Worm (Caenorhabditis elegans) whole organism, early embryonic: Measurements from ENCODE around the gene nlp-16.

Source experiments
- B0310.2 ChIP-seq: sonication (generic microtip); optimal IDR thresholded peaks from 2 replicates; lab custom pipeline; 2016; ENCODE audit warnings: mild to moderate bottlenecking, missing genetic modification characterization, missing compliant biosample characterization
- F13C5.2 ChIP-seq: sonication (generic microtip); optimal IDR thresholded peaks from 2 replicates; lab custom pipeline; 2017; ENCODE audit warnings: mild to moderate bottlenecking, missing genetic modification characterization, inconsistent platforms, missing compliant biosample characterization
- aly-1 ChIP-seq: sonication (generic microtip); optimal IDR thresholded peaks from 2 replicates; lab custom pipeline; 2016; ENCODE audit warnings: missing genetic modification characterization, missing compliant biosample characterization
- ama-1 ChIP-seq: fragments of 150-350 bp; optimal IDR thresholded peaks from 2 replicates; lab custom pipeline; 2014
- ceh-13 ChIP-seq: fragments of 200-800 bp; sonication (Bioruptor generic); optimal IDR thresholded peaks from 2 replicates; lab custom pipeline; 2018; ENCODE audit warnings: mild to moderate bottlenecking, missing genetic modification characterization, missing compliant biosample characterization
- ceh-36 ChIP-seq: sonication (generic microtip); optimal IDR thresholded peaks from 2 replicates; lab custom pipeline; 2016; ENCODE audit warnings: missing genetic modification characterization, inconsistent platforms, missing compliant biosample characterization
- ets-7 ChIP-seq: sonication (generic microtip); optimal IDR thresholded peaks from 2 replicates; lab custom pipeline; 2016; ENCODE audit warnings: missing genotype, missing genetic modification characterization, missing compliant biosample characterization
- flt-1 ChIP-seq: fragments of 200-800 bp; sonication (Bioruptor generic); IDR thresholded peaks from 2 replicates; pipeline ENCODE4 v1.3.6; 2022; ENCODE audit warnings: missing genetic modification characterization, missing compliant biosample characterization
- hmbx-1 ChIP-seq: sonication (generic microtip); optimal IDR thresholded peaks from 2 replicates; lab custom pipeline; 2016; ENCODE audit warnings: mild to moderate bottlenecking, missing genetic modification characterization, missing compliant biosample characterization
- hmg-4 ChIP-seq: fragments of 200-800 bp; sonication (Bioruptor generic); optimal IDR thresholded peaks from 2 replicates; lab custom pipeline; 2018; ENCODE audit warnings: mild to moderate bottlenecking, missing genetic modification characterization, missing compliant biosample characterization
- hnd-1 ChIP-seq: sonication (generic microtip); optimal IDR thresholded peaks from 2 replicates; lab custom pipeline; 2016; ENCODE audit warnings: missing genetic modification characterization, missing compliant biosample characterization
- pes-1 ChIP-seq: fragments of 200-800 bp; sonication (Bioruptor generic); IDR thresholded peaks from 2 replicates; pipeline ENCODE4 v1.3.6; 2022; ENCODE audit warnings: missing genetic modification reagents, missing genetic modification characterization, missing compliant biosample characterization
- scrt-1 ChIP-seq: fragments of 200-800 bp; sonication (Bioruptor generic); IDR thresholded peaks from 2 replicates; pipeline ENCODE4 v1.3.6; 2022; ENCODE audit warnings: missing genetic modification characterization, missing compliant biosample characterization
- sea-1 ChIP-seq: fragments of 200-800 bp; sonication (Bioruptor generic); conservative IDR thresholded peaks from 2 replicates; pipeline ENCODE4 v1.3.6; 2022; ENCODE audit warnings: missing genetic modification characterization, missing compliant biosample characterization
- tbx-11 ChIP-seq: fragments of 200-800 bp; sonication (Bioruptor generic); IDR thresholded peaks from 2 replicates; pipeline ENCODE4 v1.3.6; 2022; ENCODE audit warnings: missing genetic modification characterization, missing compliant biosample characterization
- tbx-37 ChIP-seq: fragments of 200-800 bp; sonication (Bioruptor generic); conservative IDR thresholded peaks from 2 replicates; pipeline ENCODE4 v1.3.6; 2022; ENCODE audit warnings: missing genetic modification reagents, missing genetic modification characterization, missing compliant biosample characterization
- tra-4 ChIP-seq: sonication (generic microtip); optimal IDR thresholded peaks from 2 replicates; lab custom pipeline; 2017; ENCODE audit warnings: missing genetic modification characterization, missing compliant biosample characterization

nlp-16 gene

DNA sequence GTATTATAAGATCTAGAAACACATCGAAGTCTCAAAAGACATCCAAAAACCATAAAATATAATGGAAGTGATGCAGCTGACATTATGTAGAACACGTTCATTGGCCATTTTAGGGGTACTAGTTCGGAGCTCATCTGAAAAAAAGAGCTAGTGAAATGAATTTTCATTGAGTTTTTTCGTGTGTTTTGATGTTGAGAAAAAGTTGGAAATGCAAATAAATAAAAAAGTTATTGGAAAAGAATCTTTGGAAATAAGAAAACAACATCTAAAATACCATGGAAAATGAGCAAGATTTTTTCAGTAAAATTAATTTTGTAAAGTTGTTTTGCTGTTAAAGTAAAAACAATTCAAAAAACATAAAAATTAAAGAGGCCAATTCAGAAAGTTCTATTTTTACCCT, 31.1 kb upstream of the nlp-16 start, which contains the start of gene srv-24:
srv-24 (minus strand) TSS at position 101 of the 400 bp plus-strand sequence.
- TF ChIP-seq ceh-13 (GFP tag; lab: Kevin White, UChicago): no peak
- no peak for TF ChIP-seq tbx-37 (GFP tag; lab: Robert Waterston, UW)
- TF ChIP-seq aly-1 (tag; lab: Kevin White, UChicago): no peak
- no peak for TF ChIP-seq hnd-1
- no peak for TF ChIP-seq ets-7 (tag; lab: Kevin White, UChicago)
- no peak for TF ChIP-seq F13C5.2
- TF ChIP-seq scrt-1 (GFP tag; lab: Robert Waterston, UW): no peak
- no peak for TF ChIP-seq B0310.2 (tag; lab: Kevin White, UChicago)
- TF ChIP-seq tra-4: no peak
- no peak for TF ChIP-seq hmg-4 (GFP tag; lab: Kevin White, UChicago)
- no peak for TF ChIP-seq ama-1 (lab: Kevin White, UChicago)
- no peak for TF ChIP-seq flt-1 (GFP tag; lab: Robert Waterston, UW)
- no peak for TF ChIP-seq hmbx-1 (tag; lab: Kevin White, UChicago)
- TF ChIP-seq ceh-36: no peak
- TF ChIP-seq sea-1: no peak
- no peak for TF ChIP-seq pes-1
- TF ChIP-seq tbx-11 (GFP tag; lab: Robert Waterston, UW): no peak

- TF ChIP-seq aly-1 (tag; lab: Kevin White, UChicago) (no peak), tbx-37 (GFP tag; lab: Robert Waterston, UW) (no peak), scrt-1 (GFP tag; lab: Robert Waterston, UW) (no peak), F13C5.2 (no peak), flt-1 (GFP tag; lab: Robert Waterston, UW) (no peak), hnd-1 (no peak)
Measured at ce11 chrIV:6284277-6284676, 24.6 kb upstream of the nlp-16 start, which contains the start of gene ops-1. Gene ops-1 (minus strand): TSS chrIV:6284377.

DNA sequence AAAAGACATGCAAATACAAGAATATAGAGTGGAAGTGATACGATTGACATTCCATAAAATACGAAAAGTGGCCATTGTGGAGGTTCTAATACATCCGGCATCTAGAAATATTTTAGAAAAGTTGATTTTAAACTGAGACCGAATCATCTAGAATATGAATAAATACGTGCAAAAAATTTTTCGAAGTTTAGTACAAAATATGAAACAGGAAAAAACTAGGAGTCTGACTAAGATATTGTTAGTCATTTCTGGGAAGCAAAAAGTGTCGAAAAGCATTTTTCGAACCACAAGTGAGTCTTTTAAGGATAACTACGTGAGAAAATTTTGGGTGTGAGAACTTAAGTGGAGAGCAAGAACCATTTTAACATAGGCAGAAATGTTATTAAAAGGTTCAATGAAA, 22.5 kb upstream of the nlp-16 start, which contains the start of gene srv-32:
srv-32 (minus strand) TSS at position 101 of the 400 bp plus-strand sequence.
- TF ChIP-seq tbx-37 (GFP tag; lab: Robert Waterston, UW) (no peak), ama-1 (lab: Kevin White, UChicago) (no peak), ceh-13 (GFP tag; lab: Kevin White, UChicago) (no peak), aly-1 (tag; lab: Kevin White, UChicago) (no peak), F13C5.2 (no peak), flt-1 (GFP tag; lab: Robert Waterston, UW) (no peak), ceh-36 (no peak)

DNA sequence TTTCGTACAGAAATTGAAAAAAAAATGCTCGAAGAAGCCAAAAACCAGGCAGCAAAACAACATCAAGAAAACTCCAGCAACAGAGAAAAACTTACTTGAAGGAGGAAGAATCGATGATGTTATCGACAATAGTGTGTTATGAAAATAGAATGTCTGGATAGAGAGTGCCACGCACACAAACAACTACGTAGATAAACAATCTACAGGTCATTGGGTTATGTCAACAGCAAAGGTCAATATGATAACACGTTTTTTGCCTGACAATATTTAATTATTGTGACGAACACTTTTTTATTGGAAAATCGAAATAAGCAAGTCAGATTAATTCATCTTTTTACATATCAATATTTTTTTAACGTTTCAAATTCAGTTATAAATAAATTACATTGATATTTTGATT, 19.8 kb upstream of the nlp-16 start, which contains the start of gene sams-5:
sams-5 (minus strand) TSS at position 131 of the 400 bp plus-strand sequence.
- no peak for TF ChIP-seq ama-1 (lab: Kevin White, UChicago)
- no peak for TF ChIP-seq B0310.2 (tag; lab: Kevin White, UChicago)
- TF ChIP-seq flt-1 (GFP tag; lab: Robert Waterston, UW): no peak
- no peak for TF ChIP-seq ceh-36
- TF ChIP-seq hmg-4 (GFP tag; lab: Kevin White, UChicago): no peak
- TF ChIP-seq tbx-11 (GFP tag; lab: Robert Waterston, UW): no peak
- TF ChIP-seq scrt-1 (GFP tag; lab: Robert Waterston, UW): no peak
- no peak for TF ChIP-seq ceh-13 (GFP tag; lab: Kevin White, UChicago)
- TF ChIP-seq hmbx-1 (tag; lab: Kevin White, UChicago): no peak

DNA sequence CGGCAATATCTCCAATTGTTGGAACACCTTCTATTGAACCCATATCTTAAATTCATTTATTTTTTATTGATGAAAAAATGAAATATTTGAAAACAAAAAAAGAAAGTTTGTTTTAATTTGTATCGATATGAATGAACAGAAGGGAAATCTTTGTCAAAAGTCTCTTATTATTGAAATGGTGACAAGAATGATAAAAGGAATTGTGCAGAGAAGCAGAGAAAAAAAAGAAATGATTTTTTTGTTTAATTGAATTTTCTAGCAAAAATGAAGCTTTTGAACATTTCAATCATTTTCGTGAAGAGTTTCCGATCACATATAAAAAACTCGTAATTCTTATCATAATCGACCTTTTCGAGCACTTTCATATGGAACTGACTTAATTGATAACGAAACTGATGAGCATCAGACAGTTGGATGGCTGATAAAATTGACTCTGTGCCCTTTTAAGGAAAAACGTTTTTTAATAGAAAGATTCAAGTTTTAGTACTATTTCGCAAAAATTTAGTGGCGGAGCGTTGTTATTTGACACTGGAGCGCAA, 16.1 kb upstream of the nlp-16 start, which contains the start of the genes aat-4 and T13A10.1:
aat-4 (minus strand) TSS at position 51 of the 539 bp plus-strand sequence.
T13A10.1 (plus strand) TSS at position 411 of the 539 bp plus-strand sequence.
- no peak for TF ChIP-seq ets-7 (tag; lab: Kevin White, UChicago)
- no peak for TF ChIP-seq flt-1 (GFP tag; lab: Robert Waterston, UW)
- no peak for TF ChIP-seq B0310.2 (tag; lab: Kevin White, UChicago)
- no peak for TF ChIP-seq aly-1 (tag; lab: Kevin White, UChicago)
- TF ChIP-seq hnd-1: no peak
- TF ChIP-seq ceh-13 (GFP tag; lab: Kevin White, UChicago): no peak
- no peak for TF ChIP-seq F13C5.2
- TF ChIP-seq ceh-36: no peak
- no peak for TF ChIP-seq tra-4

DNA sequence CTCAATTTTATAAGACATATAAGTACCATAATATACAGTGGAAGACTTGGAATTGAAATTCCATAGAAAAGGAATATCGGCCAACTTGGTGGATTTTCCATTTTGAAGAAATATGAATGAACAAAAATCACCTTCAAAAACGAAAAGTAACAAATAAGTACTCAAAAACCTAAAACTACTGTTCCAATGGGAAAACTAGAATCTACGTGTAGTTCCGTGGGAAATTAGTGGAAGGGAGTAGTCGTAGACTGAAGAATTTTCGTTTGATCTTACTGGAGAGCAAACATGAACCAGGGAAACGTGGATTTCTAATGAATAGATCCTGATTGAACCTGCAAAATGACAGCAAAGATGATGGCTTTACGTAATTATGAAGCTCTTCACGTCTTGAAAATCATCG, 12.3 kb upstream of the nlp-16 start, which contains the start of gene srv-31:
srv-31 (minus strand) TSS at position 101 of the 400 bp plus-strand sequence.
- TF ChIP-seq B0310.2 (tag; lab: Kevin White, UChicago) (no peak), aly-1 (tag; lab: Kevin White, UChicago) (no peak), ets-7 (tag; lab: Kevin White, UChicago) (no peak)

DNA sequence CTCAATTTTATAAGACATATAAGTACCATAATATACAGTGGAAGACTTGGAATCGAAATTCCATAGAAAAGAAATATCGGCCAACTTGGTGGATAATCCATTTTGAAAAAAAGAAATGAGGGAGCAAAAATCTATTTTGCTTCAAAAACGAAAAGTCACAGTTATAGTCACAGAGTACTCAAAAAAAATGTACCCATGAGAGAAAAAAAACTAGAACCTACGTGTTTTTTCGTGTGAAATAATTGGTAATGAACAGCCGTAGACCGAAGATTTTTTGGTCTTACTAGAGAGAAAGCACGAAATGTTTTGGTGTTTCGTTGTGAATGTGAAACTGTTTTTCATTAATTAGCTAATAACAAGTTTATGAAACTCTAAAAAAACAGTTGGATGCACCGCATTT, 9.7 kb upstream of the nlp-16 start, which contains the start of gene srv-30:
srv-30 (minus strand) TSS at position 101 of the 400 bp plus-strand sequence.
- TF ChIP-seq aly-1 (tag; lab: Kevin White, UChicago): no peak
- TF ChIP-seq F13C5.2: no peak
- TF ChIP-seq tbx-11 (GFP tag; lab: Robert Waterston, UW): no peak
- TF ChIP-seq scrt-1 (GFP tag; lab: Robert Waterston, UW): no peak
- TF ChIP-seq hmg-4 (GFP tag; lab: Kevin White, UChicago): no peak
- TF ChIP-seq flt-1 (GFP tag; lab: Robert Waterston, UW): no peak
- TF ChIP-seq hmbx-1 (tag; lab: Kevin White, UChicago): no peak
- no peak for TF ChIP-seq ama-1 (lab: Kevin White, UChicago)
- TF ChIP-seq ceh-13 (GFP tag; lab: Kevin White, UChicago): no peak
- no peak for TF ChIP-seq tbx-37 (GFP tag; lab: Robert Waterston, UW)
- TF ChIP-seq ets-7 (tag; lab: Kevin White, UChicago): no peak
- TF ChIP-seq tra-4: no peak
- TF ChIP-seq pes-1: no peak
- no peak for TF ChIP-seq ceh-36

DNA sequence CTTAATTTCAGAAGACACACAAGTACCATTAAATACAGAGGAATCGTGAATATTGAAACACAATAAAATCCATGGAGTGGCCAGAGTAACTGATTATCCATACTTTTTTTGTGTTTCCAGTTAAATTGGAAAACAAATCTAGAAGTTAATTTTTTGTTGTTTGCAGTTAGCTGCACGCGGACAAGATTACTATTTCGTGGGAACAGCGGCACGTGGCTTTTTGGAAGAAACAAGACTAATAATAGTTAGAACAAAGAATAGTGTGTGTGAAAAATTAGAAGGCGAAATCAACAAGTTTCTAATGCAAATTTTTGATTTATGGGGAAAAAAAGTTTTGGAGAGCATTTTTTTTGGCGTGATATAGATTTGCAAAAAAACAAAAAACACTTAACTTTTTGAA, 6.9 kb upstream of the nlp-16 start, which contains the start of gene srv-29:
srv-29 (minus strand) TSS at position 101 of the 400 bp plus-strand sequence.
- TF ChIP-seq B0310.2 (tag; lab: Kevin White, UChicago): no peak
- TF ChIP-seq tbx-37 (GFP tag; lab: Robert Waterston, UW): no peak
- TF ChIP-seq ets-7 (tag; lab: Kevin White, UChicago): no peak
- no peak for TF ChIP-seq scrt-1 (GFP tag; lab: Robert Waterston, UW)
- TF ChIP-seq aly-1 (tag; lab: Kevin White, UChicago): no peak
- no peak for TF ChIP-seq ama-1 (lab: Kevin White, UChicago)
- TF ChIP-seq ceh-13 (GFP tag; lab: Kevin White, UChicago): no peak
- TF ChIP-seq tbx-11 (GFP tag; lab: Robert Waterston, UW): no peak
- TF ChIP-seq F13C5.2: no peak
- TF ChIP-seq ceh-36: no peak
- TF ChIP-seq sea-1: no peak
- TF ChIP-seq hnd-1: no peak
- no peak for TF ChIP-seq hmbx-1 (tag; lab: Kevin White, UChicago)
- TF ChIP-seq hmg-4 (GFP tag; lab: Kevin White, UChicago): no peak
- no peak for TF ChIP-seq tra-4
- no peak for TF ChIP-seq flt-1 (GFP tag; lab: Robert Waterston, UW)
- no peak for TF ChIP-seq pes-1
